Fruit fly (Drosophila melanogaster): Measurements from ENCODE around the gene CG13010.

The CG13010 gene

DNA sequence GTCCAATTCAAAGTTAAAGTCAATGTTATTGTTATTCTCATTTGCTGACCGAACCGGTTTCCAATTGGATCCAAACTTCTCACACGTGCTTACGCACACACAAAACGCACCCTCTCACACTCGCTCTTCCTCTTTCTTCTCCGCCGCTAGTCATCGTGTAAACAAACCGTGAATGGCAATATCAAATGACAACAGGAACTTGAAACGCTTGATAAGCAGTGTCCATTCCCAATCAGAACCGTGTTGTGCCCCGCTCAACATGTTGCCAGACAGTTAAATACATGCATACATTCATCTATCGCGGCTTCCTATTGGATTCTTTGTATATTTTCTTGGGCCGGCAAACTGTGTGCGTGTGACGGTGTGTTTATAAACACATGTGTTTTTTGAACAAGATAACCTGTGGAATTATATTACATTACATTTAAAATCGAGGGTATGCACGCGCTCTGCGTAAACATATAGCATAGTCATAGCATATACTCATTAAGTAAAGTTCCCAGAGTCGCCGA lies 23.0 kb downstream of the CG13010 start:
- TF ChIP-seq psq (optimal IDR thresholded peaks at IDR 0.05) (no peak), EcR (GFP tag; optimal IDR thresholded peaks at IDR 0.05) (no peak), CG8478 (optimal IDR thresholded peaks at IDR 0.05) (no peak), pan (optimal IDR thresholded peaks at IDR 0.05) (no peak), usp (GFP tag; optimal IDR thresholded peaks at IDR 0.05) (no peak), Dll (optimal IDR thresholded peaks at IDR 0.05) (no peak)

DNA sequence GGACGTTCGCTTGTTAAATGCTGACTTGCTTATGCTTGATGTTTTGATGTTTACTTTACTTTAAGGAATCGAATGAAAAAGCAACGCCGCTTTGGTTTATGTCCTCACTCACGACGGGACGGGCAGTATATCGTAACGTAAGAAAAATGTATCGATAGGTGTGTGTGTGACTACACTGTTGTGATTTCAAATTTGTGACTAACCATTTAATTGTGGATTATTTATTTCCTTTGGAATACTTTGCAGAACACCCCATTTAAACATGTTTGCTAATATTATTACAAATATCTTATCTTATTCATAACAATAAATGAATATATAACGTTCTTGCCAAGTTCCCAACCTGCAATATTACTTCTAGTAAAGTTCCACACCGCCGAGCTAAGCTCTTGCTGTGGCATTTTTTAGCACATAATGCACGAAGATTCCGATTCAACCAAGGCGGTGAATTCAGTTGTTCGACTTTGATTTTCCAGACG lies 23.8 kb downstream of the CG13010 start, which contains the start of the genes Nemp and r:
Gene Nemp, minus strand, starts transcription at position 85 of the 479 bp plus-strand sequence.
Gene r, plus strand, starts transcription at position 429 of the 479 bp plus-strand sequence.
- TF ChIP-seq CG8478 (optimal IDR thresholded peaks at IDR 0.05), result no peak
- TF ChIP-seq psq (optimal IDR thresholded peaks at IDR 0.05), result no peak
- no peak for TF ChIP-seq EcR (GFP tag; optimal IDR thresholded peaks at IDR 0.05)
- TF ChIP-seq pan (optimal IDR thresholded peaks at IDR 0.05), result no peak
- TF ChIP-seq Dll (optimal IDR thresholded peaks at IDR 0.05), result no peak
- TF ChIP-seq usp (GFP tag; optimal IDR thresholded peaks at IDR 0.05), result no peak

DNA sequence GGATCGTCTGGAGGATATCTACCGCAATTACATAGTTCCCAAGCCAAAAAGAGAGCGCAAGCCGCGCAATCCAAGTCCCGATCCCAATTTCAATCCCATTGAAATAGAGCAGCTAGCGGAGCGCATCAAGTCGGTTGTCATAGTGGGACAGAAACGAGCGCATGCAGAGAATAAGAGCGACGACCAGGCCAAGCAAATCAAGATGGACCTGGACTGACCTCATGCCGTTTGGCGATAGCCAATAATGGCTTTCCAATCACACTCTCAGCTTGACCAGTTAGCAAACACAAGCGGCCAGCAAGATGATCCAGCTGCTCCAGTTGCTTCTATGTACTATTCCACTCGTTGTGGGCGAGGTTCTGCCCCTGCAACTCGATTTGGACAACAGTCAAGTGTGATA lies 27.1 kb downstream of the CG13010 start:
- TF ChIP-seq EcR (GFP tag; optimal IDR thresholded peaks at IDR 0.05), result no peak

DNA sequence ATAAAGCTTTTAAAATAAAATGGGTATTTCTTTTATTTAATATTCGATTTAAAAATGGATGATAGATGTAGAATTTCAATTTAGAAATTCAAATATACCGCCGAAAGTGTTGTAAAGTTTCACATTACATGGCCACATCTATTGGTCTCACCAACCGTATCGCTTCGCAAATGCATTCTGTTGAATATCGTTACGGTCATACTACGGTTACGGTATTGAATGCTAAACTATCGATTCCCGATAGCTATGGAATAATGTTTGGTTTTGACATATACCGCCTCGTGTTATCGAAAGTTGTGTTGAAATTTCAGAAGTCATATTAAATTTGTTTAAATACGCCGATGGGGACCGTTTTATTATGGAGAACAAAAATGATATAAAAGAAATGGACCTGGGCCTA lies 27.6 kb downstream of the CG13010 start, which contains the start of the genes CG32573 and CG42512:
Gene CG32573, plus strand, starts transcription at position 279 of the 400 bp plus-strand sequence.
Gene CG42512, plus strand, starts transcription at position 279 of the 400 bp plus-strand sequence.
- TF ChIP-seq CG8478 (optimal IDR thresholded peaks at IDR 0.05) (no peak), Dll (optimal IDR thresholded peaks at IDR 0.05) (no peak), usp (GFP tag; optimal IDR thresholded peaks at IDR 0.05) (no peak), pan (optimal IDR thresholded peaks at IDR 0.05) (no peak), psq (optimal IDR thresholded peaks at IDR 0.05) (no peak), EcR (GFP tag; optimal IDR thresholded peaks at IDR 0.05) (no peak)

DNA sequence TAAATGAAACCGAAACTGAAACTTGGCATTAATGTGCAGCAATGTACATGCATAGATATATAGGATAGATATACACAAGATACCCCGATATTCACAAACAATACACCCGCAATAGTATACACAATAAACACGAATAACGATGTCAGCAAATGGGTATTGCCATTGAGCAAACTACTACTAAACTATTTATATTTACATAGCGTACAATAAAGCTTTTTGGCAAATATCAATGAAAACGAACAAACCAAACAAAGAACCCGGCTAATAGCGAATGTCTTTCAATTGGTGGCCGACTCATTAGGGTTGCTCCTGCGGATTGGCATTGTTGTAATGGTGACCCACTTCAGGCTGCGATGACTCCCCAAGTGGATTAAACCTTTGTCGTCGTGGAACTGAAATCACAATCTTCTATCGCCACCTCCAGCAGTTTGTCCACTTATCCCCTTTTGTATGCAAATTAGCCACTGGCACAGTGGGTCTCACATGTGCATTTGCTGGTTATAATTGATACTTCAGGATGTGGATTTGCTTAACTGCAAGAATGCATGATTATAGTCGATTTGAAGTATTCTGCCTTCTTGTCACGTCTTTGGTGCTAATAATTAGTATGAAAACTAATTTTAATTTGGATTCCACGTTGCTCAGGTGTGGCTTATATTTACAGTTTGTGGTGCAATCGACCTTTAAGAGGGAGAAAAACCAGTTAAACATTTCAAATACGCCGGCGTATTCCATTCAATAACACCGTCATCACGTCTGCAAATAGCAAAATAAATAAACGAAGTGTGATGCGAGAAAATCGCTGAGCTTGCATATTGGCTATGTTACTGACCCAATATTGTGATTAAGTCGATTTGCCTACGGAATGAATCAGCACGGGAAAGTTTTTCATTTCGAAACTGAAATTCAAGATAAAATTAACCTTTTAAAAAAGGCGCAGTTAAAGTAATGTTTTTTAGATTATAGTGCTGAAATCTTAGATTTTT lies 28.4 kb downstream of the CG13010 start:
- TF ChIP-seq CG8478 (optimal IDR thresholded peaks at IDR 0.05), result no peak
- TF ChIP-seq EcR (GFP tag; optimal IDR thresholded peaks at IDR 0.05), result no peak
- no peak for TF ChIP-seq psq (optimal IDR thresholded peaks at IDR 0.05)
- no peak for TF ChIP-seq Dll (optimal IDR thresholded peaks at IDR 0.05)

DNA sequence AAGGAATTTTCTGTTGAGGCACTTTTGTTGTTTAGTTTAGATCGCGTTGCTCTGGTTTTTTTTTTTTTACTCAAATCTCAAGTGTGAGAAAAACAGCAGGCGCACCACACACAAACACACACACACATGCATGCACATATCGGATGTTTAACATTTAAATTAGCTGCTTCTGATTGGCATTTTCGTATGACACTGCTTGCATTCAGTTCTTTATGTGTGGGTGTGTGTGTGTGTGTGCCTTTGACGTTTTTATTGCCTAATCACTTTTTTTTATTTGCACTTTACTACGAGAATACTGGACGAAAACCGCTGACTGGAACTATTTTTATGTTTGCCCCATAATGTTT lies 30.3 kb downstream of the CG13010 start:
- TF ChIP-seq psq (optimal IDR thresholded peaks at IDR 0.05), result no peak
- TF ChIP-seq EcR (GFP tag; optimal IDR thresholded peaks at IDR 0.05), result no peak
- no peak for TF ChIP-seq usp (GFP tag; optimal IDR thresholded peaks at IDR 0.05)
- TF ChIP-seq pan (optimal IDR thresholded peaks at IDR 0.05), result no peak
- TF ChIP-seq CG8478 (optimal IDR thresholded peaks at IDR 0.05), result no peak
- no peak for TF ChIP-seq Dll (optimal IDR thresholded peaks at IDR 0.05)

DNA sequence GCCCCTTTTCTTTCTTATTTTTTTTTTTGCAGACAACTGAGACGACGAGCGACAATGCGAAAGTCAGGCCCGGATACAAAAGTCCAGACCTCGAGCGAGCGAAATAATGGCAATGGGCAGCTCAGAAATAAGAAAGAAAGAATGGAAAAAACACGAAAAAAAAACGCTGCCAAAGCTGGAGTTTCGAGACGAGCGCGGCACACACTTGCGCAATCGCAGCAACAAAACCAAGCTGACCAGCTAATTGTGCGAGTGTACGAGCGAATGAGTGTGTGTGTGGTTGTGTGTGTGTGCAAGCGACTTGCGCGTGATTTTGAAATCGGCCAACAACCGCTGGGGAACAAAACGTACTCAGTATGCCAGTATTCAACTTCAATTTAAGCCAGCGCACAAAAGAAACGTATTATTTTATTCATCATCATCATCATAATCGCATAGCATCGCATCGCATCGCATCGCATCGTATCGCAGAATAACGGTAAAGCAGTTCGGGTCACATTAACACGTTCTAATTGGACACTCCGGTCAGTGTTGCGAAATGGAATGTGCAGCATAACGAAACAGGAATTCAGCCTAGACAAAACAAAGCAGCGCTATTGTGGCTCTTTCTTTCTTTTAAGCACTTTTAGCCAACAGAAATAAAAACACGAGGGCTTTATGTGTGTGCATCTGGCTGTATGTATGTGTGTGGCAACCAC lies 30.9 kb downstream of the CG13010 start:
- TF ChIP-seq usp (GFP tag; optimal IDR thresholded peaks at IDR 0.05) (no peak), pan (optimal IDR thresholded peaks at IDR 0.05) (no peak), CG8478 (optimal IDR thresholded peaks at IDR 0.05) (no peak), EcR (GFP tag; optimal IDR thresholded peaks at IDR 0.05) (no peak), Dll (optimal IDR thresholded peaks at IDR 0.05) (no peak), psq (optimal IDR thresholded peaks at IDR 0.05) (no peak)

DNA sequence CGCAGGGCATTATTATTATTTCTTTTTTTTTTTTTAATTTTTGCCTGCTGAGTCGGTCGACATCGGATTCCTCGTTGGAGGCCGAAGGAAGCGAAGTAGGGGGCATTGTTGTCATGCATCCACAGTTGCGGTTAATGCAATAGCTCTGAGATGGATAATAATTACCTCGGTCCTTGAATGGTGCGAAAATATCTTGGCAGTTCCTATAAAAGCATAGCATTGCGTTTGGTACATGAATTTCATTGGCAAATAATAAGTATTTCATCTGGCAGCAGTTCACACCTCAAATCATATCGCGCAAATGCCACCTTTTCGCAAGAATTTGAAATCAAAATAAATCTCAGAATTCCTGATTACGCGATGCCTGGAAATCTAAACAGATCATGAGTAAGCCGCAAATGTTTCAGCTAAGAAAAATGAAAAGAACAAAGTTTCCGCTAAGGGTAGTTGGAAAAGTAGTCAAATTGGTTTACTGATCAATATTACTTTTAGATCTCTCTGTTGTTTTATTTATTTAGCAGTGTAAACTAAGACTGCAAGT lies 31.6 kb downstream of the CG13010 start:
- TF ChIP-seq CG8478 (optimal IDR thresholded peaks at IDR 0.05) (no peak), pan (optimal IDR thresholded peaks at IDR 0.05) (no peak), psq (optimal IDR thresholded peaks at IDR 0.05) (no peak), EcR (GFP tag; optimal IDR thresholded peaks at IDR 0.05) (no peak), usp (GFP tag; optimal IDR thresholded peaks at IDR 0.05) (no peak), Dll (optimal IDR thresholded peaks at IDR 0.05) (no peak)

DNA sequence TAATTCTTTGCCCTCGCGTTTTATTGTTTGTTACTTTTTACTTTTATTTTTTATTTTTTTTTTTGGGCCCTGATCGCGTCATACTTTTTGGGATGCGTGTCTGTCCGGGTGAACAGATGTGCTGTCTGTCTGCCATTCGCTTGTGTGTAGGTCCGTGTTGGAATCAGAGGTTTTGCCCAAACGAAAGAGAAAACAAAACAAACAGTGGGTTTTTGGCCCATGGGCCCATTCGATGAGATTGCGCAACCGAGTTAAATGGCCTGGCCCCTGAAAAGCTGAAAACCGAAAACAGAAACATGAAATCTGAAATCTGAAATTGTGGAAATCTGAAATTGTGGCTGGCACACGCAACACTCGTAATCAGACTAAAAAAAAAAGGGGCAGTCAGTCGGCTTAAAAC lies 33.3 kb downstream of the CG13010 start:
- TF ChIP-seq CG8478 (optimal IDR thresholded peaks at IDR 0.05) (no peak), pan (optimal IDR thresholded peaks at IDR 0.05) (no peak), EcR (GFP tag; optimal IDR thresholded peaks at IDR 0.05) (no peak), psq (optimal IDR thresholded peaks at IDR 0.05) (no peak), usp (GFP tag; optimal IDR thresholded peaks at IDR 0.05) (no peak), Dll (optimal IDR thresholded peaks at IDR 0.05) (no peak)

DNA sequence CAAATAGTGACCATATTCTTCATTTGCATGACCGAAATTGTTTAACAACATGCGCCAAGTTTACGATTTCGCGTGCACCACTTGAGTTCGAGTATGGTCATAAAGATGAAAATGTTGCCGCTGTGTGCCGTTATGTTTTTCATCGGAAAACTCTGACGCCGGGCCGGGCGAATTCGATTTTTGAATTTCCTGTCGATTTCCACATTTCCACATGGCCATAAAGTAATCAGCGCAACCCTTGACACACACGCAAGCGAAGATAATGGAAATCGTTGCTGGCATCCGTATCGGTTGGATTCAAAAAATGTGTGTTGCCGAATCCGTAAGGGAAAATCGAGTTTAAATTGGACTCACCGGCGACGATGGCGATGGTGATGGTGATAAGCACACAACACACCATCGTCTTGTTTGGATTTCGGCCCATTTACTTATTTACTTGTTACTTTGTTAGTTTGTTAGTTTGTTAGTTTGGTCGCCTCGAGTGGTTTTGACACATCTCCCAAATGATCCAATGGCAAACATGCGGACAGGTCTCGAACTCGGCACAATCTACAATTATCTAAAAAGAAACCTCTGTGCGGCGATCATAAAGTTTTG lies 34.1 kb downstream of the CG13010 start:
- TF ChIP-seq psq (optimal IDR thresholded peaks at IDR 0.05), result no peak
- no peak for TF ChIP-seq CG8478 (optimal IDR thresholded peaks at IDR 0.05)
- TF ChIP-seq pan (optimal IDR thresholded peaks at IDR 0.05), result no peak

DNA sequence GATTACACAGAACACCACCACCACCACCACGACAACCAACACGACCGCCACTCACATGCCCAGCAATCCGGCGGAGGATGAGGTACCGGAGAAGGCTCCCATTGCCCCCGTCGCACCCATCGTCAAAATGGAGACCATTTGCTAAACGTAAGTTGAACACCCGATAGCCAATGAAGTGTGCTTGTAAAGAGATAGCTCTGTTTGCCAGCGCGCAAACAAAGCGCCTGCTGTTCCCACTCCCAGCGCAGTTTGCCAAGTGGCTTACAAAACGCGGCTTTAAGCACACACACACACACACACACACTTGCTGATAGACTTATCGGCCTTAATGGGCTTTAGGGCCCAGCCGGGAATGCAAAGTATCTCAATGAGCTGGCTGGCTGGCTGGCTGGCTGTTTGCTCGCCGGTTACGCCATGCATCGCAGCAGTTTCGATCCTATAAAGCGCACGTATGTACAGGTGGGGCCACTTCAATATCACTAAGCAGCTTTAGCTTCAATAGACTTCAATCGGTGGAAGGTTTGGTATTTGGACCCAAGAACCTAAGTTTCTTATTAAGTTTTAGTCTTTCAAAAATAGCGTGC lies 35.3 kb downstream of the CG13010 start:
- TF ChIP-seq psq (optimal IDR thresholded peaks at IDR 0.05) (no peak), usp (GFP tag; optimal IDR thresholded peaks at IDR 0.05) (no peak), Dll (optimal IDR thresholded peaks at IDR 0.05) (no peak), CG8478 (optimal IDR thresholded peaks at IDR 0.05) (no peak), pan (optimal IDR thresholded peaks at IDR 0.05) (no peak)
